Worm (Caenorhabditis elegans) whole organism, early embryonic: ENCODE results near the gene R13D11.10.
A peak's percentile ranks its signal among the peaks of the same experiment; 100 is the strongest.

Experiments
- B0310.2 ChIP-seq: sonication (generic microtip); optimal IDR thresholded peaks from 2 replicates; lab custom pipeline; 2016; ENCODE audit warnings: mild to moderate bottlenecking, missing genetic modification characterization, missing compliant biosample characterization
- F13C5.2 ChIP-seq: sonication (generic microtip); optimal IDR thresholded peaks from 2 replicates; lab custom pipeline; 2017; ENCODE audit warnings: mild to moderate bottlenecking, missing genetic modification characterization, inconsistent platforms, missing compliant biosample characterization
- aly-1 ChIP-seq: sonication (generic microtip); optimal IDR thresholded peaks from 2 replicates; lab custom pipeline; 2016; ENCODE audit warnings: missing genetic modification characterization, missing compliant biosample characterization
- ama-1 ChIP-seq: fragments of 150-350 bp; optimal IDR thresholded peaks from 2 replicates; lab custom pipeline; 2014
- ceh-13 ChIP-seq: fragments of 200-800 bp; sonication (Bioruptor generic); optimal IDR thresholded peaks from 2 replicates; lab custom pipeline; 2018; ENCODE audit warnings: mild to moderate bottlenecking, missing genetic modification characterization, missing compliant biosample characterization
- ceh-36 ChIP-seq: sonication (generic microtip); optimal IDR thresholded peaks from 2 replicates; lab custom pipeline; 2016; ENCODE audit warnings: missing genetic modification characterization, inconsistent platforms, missing compliant biosample characterization
- ets-7 ChIP-seq: sonication (generic microtip); optimal IDR thresholded peaks from 2 replicates; lab custom pipeline; 2016; ENCODE audit warnings: missing genotype, missing genetic modification characterization, missing compliant biosample characterization
- flt-1 ChIP-seq: fragments of 200-800 bp; sonication (Bioruptor generic); IDR thresholded peaks from 2 replicates; pipeline ENCODE4 v1.3.6; 2022; ENCODE audit warnings: missing genetic modification characterization, missing compliant biosample characterization
- hmbx-1 ChIP-seq: sonication (generic microtip); optimal IDR thresholded peaks from 2 replicates; lab custom pipeline; 2016; ENCODE audit warnings: mild to moderate bottlenecking, missing genetic modification characterization, missing compliant biosample characterization
- hmg-4 ChIP-seq: fragments of 200-800 bp; sonication (Bioruptor generic); optimal IDR thresholded peaks from 2 replicates; lab custom pipeline; 2018; ENCODE audit warnings: mild to moderate bottlenecking, missing genetic modification characterization, missing compliant biosample characterization
- hnd-1 ChIP-seq: sonication (generic microtip); optimal IDR thresholded peaks from 2 replicates; lab custom pipeline; 2016; ENCODE audit warnings: missing genetic modification characterization, missing compliant biosample characterization
- pes-1 ChIP-seq: fragments of 200-800 bp; sonication (Bioruptor generic); IDR thresholded peaks from 2 replicates; pipeline ENCODE4 v1.3.6; 2022; ENCODE audit warnings: missing genetic modification reagents, missing genetic modification characterization, missing compliant biosample characterization
- scrt-1 ChIP-seq: fragments of 200-800 bp; sonication (Bioruptor generic); IDR thresholded peaks from 2 replicates; pipeline ENCODE4 v1.3.6; 2022; ENCODE audit warnings: missing genetic modification characterization, missing compliant biosample characterization
- sea-1 ChIP-seq: fragments of 200-800 bp; sonication (Bioruptor generic); conservative IDR thresholded peaks from 2 replicates; pipeline ENCODE4 v1.3.6; 2022; ENCODE audit warnings: missing genetic modification characterization, missing compliant biosample characterization
- tbx-11 ChIP-seq: fragments of 200-800 bp; sonication (Bioruptor generic); IDR thresholded peaks from 2 replicates; pipeline ENCODE4 v1.3.6; 2022; ENCODE audit warnings: missing genetic modification characterization, missing compliant biosample characterization
- tbx-37 ChIP-seq: fragments of 200-800 bp; sonication (Bioruptor generic); conservative IDR thresholded peaks from 2 replicates; pipeline ENCODE4 v1.3.6; 2022; ENCODE audit warnings: missing genetic modification reagents, missing genetic modification characterization, missing compliant biosample characterization
- tra-4 ChIP-seq: sonication (generic microtip); optimal IDR thresholded peaks from 2 replicates; lab custom pipeline; 2017; ENCODE audit warnings: missing genetic modification characterization, missing compliant biosample characterization

R13D11.10 gene

ce11 chrV:782432-782831, 30.6 kb downstream of the R13D11.10 start, which contains the start of gene srab-16:
srab-16 (plus strand) TSS chrV:782732.
- TF ChIP-seq hnd-1 (tag; lab: Kevin White, UChicago) (no peak), sea-1 (GFP tag; lab: Robert Waterston, UW) (no peak), B0310.2 (tag; lab: Kevin White, UChicago) (no peak), ceh-13 (GFP tag; lab: Kevin White, UChicago) (no peak), ets-7 (tag; lab: Kevin White, UChicago) (no peak), hmbx-1 (no peak), hmg-4 (no peak), ceh-36 (no peak), pes-1 (GFP tag; lab: Robert Waterston, UW) (no peak), aly-1 (tag; lab: Kevin White, UChicago) (no peak), F13C5.2 (tag; lab: Kevin White, UChicago) (no peak), scrt-1 (GFP tag; lab: Robert Waterston, UW) (no peak), tbx-37 (GFP tag; lab: Robert Waterston, UW) (no peak), tbx-11 (GFP tag; lab: Robert Waterston, UW) (no peak), ama-1 (lab: Kevin White, UChicago) (no peak), tra-4 (no peak), flt-1 (GFP tag; lab: Robert Waterston, UW) (no peak)

ce11 chrV:779999-780398, 33.0 kb downstream of the R13D11.10 start, which contains the start of gene srbc-60:
srbc-60 (plus strand) TSS chrV:780299.
- TF ChIP-seq tbx-11 (GFP tag; lab: Robert Waterston, UW) (no peak), scrt-1 (GFP tag; lab: Robert Waterston, UW) (no peak), ceh-36 (no peak), hnd-1 (tag; lab: Kevin White, UChicago) (no peak), pes-1 (GFP tag; lab: Robert Waterston, UW) (no peak), hmbx-1 (no peak), tbx-37 (GFP tag; lab: Robert Waterston, UW) (no peak), flt-1 (GFP tag; lab: Robert Waterston, UW) (no peak), hmg-4 (no peak), B0310.2 (tag; lab: Kevin White, UChicago) (no peak)

ce11 chrV:778339-778738, 34.7 kb downstream of the R13D11.10 start, which contains the start of gene srbc-59:
srbc-59 (plus strand) TSS chrV:778639.
- TF ChIP-seq tbx-11 (GFP tag; lab: Robert Waterston, UW) (no peak), ets-7 (tag; lab: Kevin White, UChicago) (no peak), scrt-1 (GFP tag; lab: Robert Waterston, UW) (no peak), flt-1 (GFP tag; lab: Robert Waterston, UW) (no peak), ceh-36 (no peak), ama-1 (lab: Kevin White, UChicago) (no peak), hnd-1 (tag; lab: Kevin White, UChicago) (no peak)

- TF ChIP-seq hnd-1 (tag; lab: Kevin White, UChicago) (no peak), tbx-11 (GFP tag; lab: Robert Waterston, UW) (no peak)
Measured at ce11 chrV:777285-777684, 35.7 kb downstream of the R13D11.10 start, which contains the start of gene R09E12.9. R09E12.9 (plus strand) TSS chrV:777600.

- TF ChIP-seq tra-4 (no peak), sea-1 (GFP tag; lab: Robert Waterston, UW) (0 out of 2 replicates have a peak, but pooled peaks have one; percentile 44)
Measured at ce11 chrV:774875-775359, 38.1 kb downstream of the R13D11.10 start, which contains the start of gene srbc-58. srbc-58 (plus strand) TSS chrV:774995.

- no peak for TF ChIP-seq tbx-37 (GFP tag; lab: Robert Waterston, UW)
- no peak for TF ChIP-seq flt-1 (GFP tag; lab: Robert Waterston, UW)
- TF ChIP-seq pes-1 (GFP tag; lab: Robert Waterston, UW) = no peak
- TF ChIP-seq tra-4 = no peak
- TF ChIP-seq aly-1 (tag; lab: Kevin White, UChicago) = no peak
- no peak for TF ChIP-seq hmg-4
- no peak for TF ChIP-seq ceh-36
- no peak for TF ChIP-seq sea-1 (GFP tag; lab: Robert Waterston, UW)
Measured at ce11 chrV:774341-774740, 38.7 kb downstream of the R13D11.10 start.

- TF ChIP-seq aly-1 (tag; lab: Kevin White, UChicago) (no peak), hmbx-1 (no peak), ama-1 (lab: Kevin White, UChicago) (no peak), B0310.2 (tag; lab: Kevin White, UChicago) (no peak), flt-1 (GFP tag; lab: Robert Waterston, UW) (no peak), F13C5.2 (tag; lab: Kevin White, UChicago) (peak; percentile 34)
Measured at ce11 chrV:773256-773655, 39.7 kb downstream of the R13D11.10 start, which contains the start of gene sti-1. sti-1 (plus strand) TSS chrV:773518.

ce11 chrV:772210-772609, 40.8 kb downstream of the R13D11.10 start:
- no peak for TF ChIP-seq pes-1 (GFP tag; lab: Robert Waterston, UW)
- no peak for TF ChIP-seq hmbx-1
- TF ChIP-seq tbx-37 (GFP tag; lab: Robert Waterston, UW) = no peak
- no peak for TF ChIP-seq ceh-36
- no peak for TF ChIP-seq tbx-11 (GFP tag; lab: Robert Waterston, UW)
- no peak for TF ChIP-seq ama-1 (lab: Kevin White, UChicago)
- no peak for TF ChIP-seq hmg-4
- no peak for TF ChIP-seq sea-1 (GFP tag; lab: Robert Waterston, UW)
- no peak for TF ChIP-seq B0310.2 (tag; lab: Kevin White, UChicago)
- TF ChIP-seq scrt-1 (GFP tag; lab: Robert Waterston, UW) = no peak
